Fruit fly (Drosophila melanogaster) S2 (cell line): ENCODE data around the gene ND-B22.

Experiments
- CG8478 ChIP-seq: fragments of >200 bp; optimal IDR thresholded peaks from 2 replicates; lab custom pipeline; 2018
- CTCF ChIP-seq, 2 experiments: fragments of >200 bp; optimal IDR thresholded peaks; 2 replicates each; lab custom pipeline; 2018

DNA sequence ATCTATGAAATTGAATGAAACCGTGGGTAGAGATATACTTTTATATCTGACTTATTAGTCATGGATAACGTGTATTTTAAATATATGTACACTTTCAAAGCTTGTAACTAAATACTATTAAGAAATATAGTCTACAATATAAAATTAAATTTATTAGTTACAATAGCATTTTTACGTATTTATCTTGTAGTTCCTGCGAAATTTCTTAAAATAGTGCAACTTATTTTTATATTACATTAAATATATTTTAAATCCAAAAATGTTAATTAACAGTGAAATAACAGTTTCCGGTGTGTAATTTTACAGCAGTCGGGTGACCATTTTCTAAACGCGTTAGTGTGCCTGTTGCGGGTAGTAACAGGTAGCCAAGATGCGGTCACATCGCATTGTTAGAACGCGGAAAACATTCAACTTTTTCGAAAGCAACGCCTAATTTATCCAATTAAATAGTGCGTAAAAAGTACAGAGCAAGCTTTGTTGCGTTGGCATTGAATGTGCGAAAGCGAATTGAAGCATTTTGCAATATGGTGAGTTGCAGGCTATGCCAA lies 27.8 kb upstream of the ND-B22 start, which contains the start of the genes CG10859 and CG7110:
- no peak for TF ChIP-seq CTCF (optimal IDR thresholded peaks at IDR 0.05; lab: Kevin White, UChicago)
- no peak for TF ChIP-seq CG8478
